Worm (Caenorhabditis elegans) whole organism, mixed stage, embryonic: ENCODE data around the gene R07E5.4.
A peak's percentile ranks its signal among the peaks of the same experiment; 100 is the strongest.

ENCODE experiments used
- blmp-1 ChIP-seq: fragments of 150-350 bp; optimal IDR thresholded peaks from 2 replicates; lab custom pipeline; 2014; ENCODE audit warnings: missing biosample characterization, missing genetic modification characterization
- ces-1 ChIP-seq: fragments of 150-350 bp; optimal IDR thresholded peaks from 2 replicates; lab custom pipeline; 2014; ENCODE audit warnings: missing biosample characterization, missing genetic modification reagents, missing genetic modification characterization
- elt-3 ChIP-seq: fragments of 150-350 bp; optimal IDR thresholded peaks from 2 replicates; lab custom pipeline; 2014; ENCODE audit warnings: missing biosample characterization, missing genetic modification characterization
- lin-13 ChIP-seq: fragments of 150-350 bp; optimal IDR thresholded peaks from 2 replicates; lab custom pipeline; 2014; ENCODE audit warnings: missing biosample characterization, missing genetic modification characterization
- lsy-2 ChIP-seq: fragments of 150-350 bp; optimal IDR thresholded peaks from 2 replicates; lab custom pipeline; 2014; ENCODE audit warnings: missing biosample characterization, missing genetic modification characterization
- mab-5 ChIP-seq: fragments of 150-350 bp; optimal IDR thresholded peaks from 2 replicates; lab custom pipeline; 2014; ENCODE audit warnings: missing biosample characterization, missing genetic modification characterization

DNA sequence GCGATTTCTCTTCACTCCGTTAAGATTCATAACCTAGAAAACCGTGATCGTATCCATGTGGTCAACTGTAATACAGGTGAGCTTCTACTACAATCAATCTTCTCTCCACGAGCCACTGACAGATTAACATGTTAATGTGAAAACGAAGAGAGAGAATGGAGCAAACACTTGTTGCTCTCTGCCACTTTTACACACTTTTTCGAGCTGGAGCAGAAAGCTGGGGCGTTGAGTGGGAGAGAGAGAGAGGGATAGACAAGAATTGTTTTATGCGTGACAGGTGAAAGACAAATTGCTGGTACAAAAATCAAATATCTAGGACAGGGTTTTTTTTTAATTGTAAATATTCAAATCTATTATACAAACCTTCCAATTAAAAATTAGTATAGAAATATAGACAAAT is 36.3 kb upstream of the R07E5.4 start:
- TF ChIP-seq elt-3 (tag; lab: Kevin White, UChicago) (no peak), lin-13 (tag; lab: Kevin White, UChicago) (no peak), blmp-1 (tag; lab: Kevin White, UChicago) (no peak), mab-5 (tag; lab: Kevin White, UChicago) (peak; percentile 89), ces-1 (GFP tag; lab: Kevin White, UChicago) (no peak), lsy-2 (tag; lab: Kevin White, UChicago) (no peak)
